Fruit fly (Drosophila melanogaster): ENCODE data around the gene CG32700.

CG32700 gene

dm6 chrX:9520175-9520574 is 30.5 kb downstream of the CG32700 start:
- TF ChIP-seq Rel (GFP tag; optimal IDR thresholded peaks at IDR 0.05) (no peak), Rel (tag; optimal IDR thresholded peaks at IDR 0.05) (no peak), CG32264 (GFP tag; optimal IDR thresholded peaks at IDR 0.05) (no peak), GATAd (GFP tag; optimal IDR thresholded peaks at IDR 0.05) (no peak)

- TF ChIP-seq GATAd (GFP tag; optimal IDR thresholded peaks at IDR 0.05) (no peak), Hnf4 (GFP tag; optimal IDR thresholded peaks at IDR 0.05) (no peak), dmrt93B (GFP tag; optimal IDR thresholded peaks at IDR 0.05) (no peak), dsf (GFP tag; optimal IDR thresholded peaks at IDR 0.05; ENCODE audit: borderline replicate concordance) (no peak), Dif (GFP tag; optimal IDR thresholded peaks at IDR 0.05; ENCODE audit: partially characterized antibody) (no peak), foxo (GFP tag; optimal IDR thresholded peaks at IDR 0.05) (no peak), psq (GFP tag; optimal IDR thresholded peaks at IDR 0.05) (no peak), tai (GFP tag; optimal IDR thresholded peaks at IDR 0.05) (no peak), CrebA (GFP tag; optimal IDR thresholded peaks at IDR 0.05; ENCODE audit: borderline replicate concordance) (no peak), woc (GFP tag; optimal IDR thresholded peaks at IDR 0.05) (no peak), sv (GFP tag; optimal IDR thresholded peaks at IDR 0.05) (no peak), N (GFP tag; optimal IDR thresholded peaks at IDR 0.05) (no peak), Jra (GFP tag; optimal IDR thresholded peaks at IDR 0.05) (no peak)
These were observed 39.4 kb downstream of the CG32700 start, which contains the start of gene CG34028 for dm6 chrX:9511224-9511623. TSS of gene CG34028 (plus strand) at chrX:9511524.

DNA sequence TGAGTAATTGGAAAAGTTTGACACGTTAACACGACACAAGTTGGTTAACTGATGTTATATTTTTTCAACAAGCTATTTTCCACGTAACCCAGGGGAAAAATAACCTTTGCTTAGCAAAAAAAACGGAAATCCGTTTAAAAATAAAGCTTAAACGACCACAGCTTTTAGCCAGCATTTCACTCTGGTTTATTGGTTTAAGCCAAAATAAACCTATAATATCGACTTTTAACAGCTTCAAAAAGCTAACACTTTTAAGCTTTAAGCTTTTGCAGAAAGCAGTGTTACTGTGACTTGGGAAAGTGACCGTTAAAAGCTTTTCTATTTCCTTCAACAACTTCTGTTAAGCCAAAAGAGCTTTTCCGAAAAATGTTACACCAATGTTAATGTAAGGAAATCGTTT is 48.4 kb downstream of the CG32700 start:
- TF ChIP-seq brk (GFP tag; optimal IDR thresholded peaks at IDR 0.05) (peak; percentile 43), sage (GFP tag; optimal IDR thresholded peaks at IDR 0.05) (no peak)

- TF ChIP-seq rgr (GFP tag; optimal IDR thresholded peaks at IDR 0.05) (no peak), sv (GFP tag; optimal IDR thresholded peaks at IDR 0.05) (no peak), sage (GFP tag; optimal IDR thresholded peaks at IDR 0.05) (no peak), OdsH (GFP tag; optimal IDR thresholded peaks at IDR 0.05) (no peak), Hr83 (GFP tag; optimal IDR thresholded peaks at IDR 0.05; ENCODE audit: poor library complexity, severe bottlenecking) (no peak), Sp1 (GFP tag; optimal IDR thresholded peaks at IDR 0.05) (no peak), Hr78 (GFP tag; optimal IDR thresholded peaks at IDR 0.05) (no peak), CrebA (GFP tag; optimal IDR thresholded peaks at IDR 0.05; ENCODE audit: borderline replicate concordance) (no peak), foxo (GFP tag; optimal IDR thresholded peaks at IDR 0.05) (no peak), N (GFP tag; optimal IDR thresholded peaks at IDR 0.05) (no peak), Rel (GFP tag; optimal IDR thresholded peaks at IDR 0.05) (no peak), Rel (tag; optimal IDR thresholded peaks at IDR 0.05) (no peak), Dfd (GFP tag; optimal IDR thresholded peaks at IDR 0.05) (no peak), dl (GFP tag; optimal IDR thresholded peaks at IDR 0.05; ENCODE audit: insufficient read depth in 1 of 2, partially characterized antibody in 2 of 2) (no peak), Jra (GFP tag; optimal IDR thresholded peaks at IDR 0.05) (no peak)
These were observed 49.8 kb downstream of the CG32700 start for dm6 chrX:9500805-9501281.

DNA sequence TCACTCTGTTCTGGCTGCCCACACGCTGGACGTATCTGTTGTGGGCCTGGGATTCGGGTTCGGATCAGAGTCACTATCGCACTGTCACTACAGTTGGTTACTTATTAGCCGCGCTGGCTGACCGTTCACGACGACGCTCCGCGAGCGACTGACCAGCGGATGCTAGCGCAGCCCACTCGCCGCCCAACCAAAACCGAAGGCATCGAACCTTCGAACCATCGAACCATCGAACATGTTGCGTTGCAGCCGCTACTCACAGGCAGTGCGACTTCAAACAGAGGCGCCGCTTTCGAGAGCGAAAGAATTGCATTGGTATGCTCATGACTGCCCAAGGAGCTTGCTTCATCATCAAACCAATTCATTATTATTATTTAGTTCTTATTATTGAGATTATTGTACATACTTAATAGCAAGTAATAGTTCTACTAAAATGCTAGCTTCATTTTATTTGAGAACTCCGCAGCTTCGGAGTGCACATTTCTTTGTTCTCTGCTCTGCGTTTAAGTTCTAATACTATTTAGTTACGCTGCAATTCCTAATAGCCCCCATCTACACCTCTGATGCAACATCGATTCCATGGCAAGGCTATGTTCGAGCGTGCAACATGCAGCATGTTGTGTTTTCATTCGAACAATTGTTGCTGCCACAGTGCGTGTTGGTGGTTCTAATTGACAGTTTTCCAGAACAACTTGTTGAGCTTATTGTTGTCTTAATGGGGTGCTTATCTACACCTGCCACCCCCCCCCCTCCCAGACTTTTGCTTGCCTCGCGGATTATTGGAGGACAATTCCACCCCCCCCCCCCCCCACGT is 50.4 kb downstream of the CG32700 start, which contains the start of gene mgl:
mgl (minus strand) TSS at position 136 of the 811 bp plus-strand sequence.
- TF ChIP-seq sv (GFP tag; optimal IDR thresholded peaks at IDR 0.05) (peak; percentile 78), dl (GFP tag; optimal IDR thresholded peaks at IDR 0.05; ENCODE audit: insufficient read depth in 1 of 2, partially characterized antibody in 2 of 2) (peak in 1 of 2 experiments; percentile 17), Hr78 (GFP tag; optimal IDR thresholded peaks at IDR 0.05) (no peak), Hr83 (GFP tag; optimal IDR thresholded peaks at IDR 0.05; ENCODE audit: poor library complexity, severe bottlenecking) (no peak), Myc (optimal IDR thresholded peaks at IDR 0.05) (no peak), Rel (GFP tag; optimal IDR thresholded peaks at IDR 0.05) (no peak), Rel (tag; optimal IDR thresholded peaks at IDR 0.05) (no peak), Dif (GFP tag; optimal IDR thresholded peaks at IDR 0.05; ENCODE audit: partially characterized antibody) (peak; percentile 25), Jra (GFP tag; optimal IDR thresholded peaks at IDR 0.05) (no peak), woc (GFP tag; optimal IDR thresholded peaks at IDR 0.05) (peak; percentile 67), psq (GFP tag; optimal IDR thresholded peaks at IDR 0.05) (peak; percentile 83), CG32264 (GFP tag; optimal IDR thresholded peaks at IDR 0.05) (peak; percentile 6), dmrt93B (GFP tag; optimal IDR thresholded peaks at IDR 0.05) (peak; percentile 83), fru (GFP tag; optimal IDR thresholded peaks at IDR 0.05) (peak; percentile 89), foxo (GFP tag; optimal IDR thresholded peaks at IDR 0.05) (peak in 1 of 2 experiments; percentile 89), Sp1 (GFP tag; optimal IDR thresholded peaks at IDR 0.05) (peak; percentile 77), tai (GFP tag; optimal IDR thresholded peaks at IDR 0.05) (no peak), lola (GFP tag; optimal IDR thresholded peaks at IDR 0.05) (no peak), OdsH (GFP tag; optimal IDR thresholded peaks at IDR 0.05) (peak; percentile 87), Vsx2 (GFP tag; optimal IDR thresholded peaks at IDR 0.05; ENCODE audit: partially characterized antibody) (no peak), CrebA (GFP tag; optimal IDR thresholded peaks at IDR 0.05; ENCODE audit: borderline replicate concordance) (peak; percentile 34), pan (optimal IDR thresholded peaks at IDR 0.05) (no peak), Abd-B (GFP tag; optimal IDR thresholded peaks at IDR 0.05) (no peak), HLH106 (tag; optimal IDR thresholded peaks at IDR 0.05) (peak; percentile 76), jim (GFP tag; optimal IDR thresholded peaks at IDR 0.05) (no peak), h (GFP tag; optimal IDR thresholded peaks at IDR 0.05) (peak; percentile 86), dsf (GFP tag; optimal IDR thresholded peaks at IDR 0.05; ENCODE audit: borderline replicate concordance) (no peak), sage (GFP tag; optimal IDR thresholded peaks at IDR 0.05) (peak; percentile 80), usp (GFP tag; optimal IDR thresholded peaks at IDR 0.05) (no peak), brk (GFP tag; optimal IDR thresholded peaks at IDR 0.05) (peak; percentile 52), rgr (GFP tag; optimal IDR thresholded peaks at IDR 0.05) (peak; percentile 79), br (GFP tag; optimal IDR thresholded peaks at IDR 0.05) (peak; percentile 77)
